Worm (Caenorhabditis elegans) whole organism, late embryonic: ENCODE results near the gene C54E4.12.

Source experiments
- F13H6.1 ChIP-seq: sonication (generic microtip); optimal IDR thresholded peaks from 2 replicates; lab custom pipeline; 2016; ENCODE audit warnings: missing genetic modification characterization, missing compliant biosample characterization
- ahr-1 ChIP-seq: sonication (generic microtip); optimal IDR thresholded peaks from 2 replicates; lab custom pipeline; 2016; ENCODE audit warnings: missing genetic modification characterization, missing compliant biosample characterization
- ceh-22 ChIP-seq: sonication (generic microtip); optimal IDR thresholded peaks from 2 replicates; lab custom pipeline; 2017; ENCODE audit warnings: missing biosample characterization, missing genetic modification characterization
- ceh-48 ChIP-seq: sonication (generic microtip); optimal IDR thresholded peaks from 2 replicates; lab custom pipeline; 2016; ENCODE audit warnings: missing genetic modification characterization, inconsistent platforms, missing compliant biosample characterization
- elt-2 ChIP-seq: sonication (generic microtip); optimal IDR thresholded peaks from 2 replicates; lab custom pipeline; 2016; ENCODE audit warnings: missing genetic modification reagents, missing genetic modification characterization, missing compliant biosample characterization
- elt-4 ChIP-seq: sonication (generic microtip); optimal IDR thresholded peaks from 2 replicates; lab custom pipeline; 2016; ENCODE audit warnings: missing genetic modification characterization, missing compliant biosample characterization
- eyg-1 ChIP-seq: sonication (generic microtip); optimal IDR thresholded peaks from 2 replicates; lab custom pipeline; 2016; ENCODE audit warnings: missing genotype, missing genetic modification characterization, missing compliant biosample characterization
- fax-1 ChIP-seq: sonication (generic microtip); optimal IDR thresholded peaks from 2 replicates; lab custom pipeline; 2016; ENCODE audit warnings: missing genotype, missing genetic modification characterization, missing compliant biosample characterization
- fkh-10 ChIP-seq: fragments of 150-350 bp; optimal IDR thresholded peaks from 2 replicates; lab custom pipeline; 2014; ENCODE audit warnings: missing biosample characterization, missing genetic modification reagents, missing genetic modification characterization
- hlh-13 ChIP-seq: fragments of 200-800 bp; sonication (Bioruptor generic); optimal IDR thresholded peaks from 2 replicates; lab custom pipeline; 2018; ENCODE audit warnings: mild to moderate bottlenecking, missing genetic modification characterization, missing compliant biosample characterization
- hlh-15 ChIP-seq: sonication (generic microtip); optimal IDR thresholded peaks from 2 replicates; lab custom pipeline; 2016; ENCODE audit warnings: missing genetic modification characterization, missing compliant biosample characterization
- nfya-1 ChIP-seq: sonication (generic microtip); optimal IDR thresholded peaks from 2 replicates; lab custom pipeline; 2017; ENCODE audit warnings: missing genetic modification characterization, mild to moderate bottlenecking, missing compliant biosample characterization, antibody characterized with exemption, moderate library complexity
- npax-4 ChIP-seq: sonication (generic microtip); optimal IDR thresholded peaks from 2 replicates; lab custom pipeline; 2016; ENCODE audit warnings: missing genetic modification characterization, missing compliant biosample characterization
- pag-3 ChIP-seq: sonication (generic microtip); optimal IDR thresholded peaks from 2 replicates; lab custom pipeline; 2016; ENCODE audit warnings: missing compliant biosample characterization, missing genetic modification characterization, borderline replicate concordance
- rnt-1 ChIP-seq: sonication (generic microtip); optimal IDR thresholded peaks from 2 replicates; lab custom pipeline; 2016; ENCODE audit warnings: missing genetic modification characterization, missing compliant biosample characterization
- syd-9 ChIP-seq: sonication (generic microtip); optimal IDR thresholded peaks from 2 replicates; lab custom pipeline; 2016; ENCODE audit warnings: mild to moderate bottlenecking, missing genetic modification characterization, moderate library complexity, missing compliant biosample characterization

The C54E4.12 gene

ce11 chrIV:2099771-2100170 is 40.7 kb downstream of the C54E4.12 start, which contains the start of gene C23H5.11:
TSS of gene C23H5.11 (minus strand) at chrIV:2099871.
- TF ChIP-seq ahr-1 (no peak), fkh-10 (GFP tag; lab: Kevin White, UChicago) (no peak), nfya-1 (tag; lab: Kevin White, UChicago) (no peak), F13H6.1 (no peak), eyg-1 (tag; lab: Kevin White, UChicago) (no peak), rnt-1 (tag; lab: Kevin White, UChicago) (no peak), ceh-48 (tag; lab: Kevin White, UChicago) (no peak), syd-9 (no peak), npax-4 (no peak), fax-1 (tag; lab: Kevin White, UChicago) (no peak), hlh-15 (no peak), ceh-22 (tag; lab: Kevin White, UChicago) (no peak), pag-3 (tag; lab: Kevin White, UChicago) (no peak), elt-4 (no peak), hlh-13 (GFP tag; lab: Kevin White, UChicago) (no peak), elt-2 (tag; lab: Kevin White, UChicago) (no peak)
- TF ChIP-seq, all 69 proteins: peak for 0
